Worm (Caenorhabditis elegans) whole organism, L3 larva: ENCODE results near the gene ugt-4.

Experiments
- ZK546.5 ChIP-seq: sonication (generic microtip); optimal IDR thresholded peaks from 2 replicates; lab custom pipeline; 2017; ENCODE audit warnings: missing biosample characterization, missing genetic modification characterization
- aly-2 ChIP-seq: fragments of 150-350 bp; optimal IDR thresholded peaks from 2 replicates; lab custom pipeline; 2014; ENCODE audit warnings: missing biosample characterization, missing genetic modification characterization
- ama-1 ChIP-seq: fragments of 150-350 bp; optimal IDR thresholded peaks from 2 replicates; lab custom pipeline; 2018
- daf-12 ChIP-seq: fragments of 150-350 bp; optimal IDR thresholded peaks from 2 replicates; lab custom pipeline; 2014; ENCODE audit warnings: missing biosample characterization, missing genetic modification reagents, missing genetic modification characterization
- egl-27 ChIP-seq: sonication (generic microtip); optimal IDR thresholded peaks from 4 replicates; lab custom pipeline; 2017; ENCODE audit warnings: missing biosample characterization, missing genetic modification reagents, missing genetic modification characterization
- egl-5 ChIP-seq: fragments of 150-350 bp; optimal IDR thresholded peaks from 2 replicates; lab custom pipeline; 2017; ENCODE audit warnings: missing biosample characterization, missing genetic modification reagents, missing genetic modification characterization, inconsistent platforms
- elt-1 ChIP-seq: fragments of 150-350 bp; optimal IDR thresholded peaks from 2 replicates; lab custom pipeline; 2014; ENCODE audit warnings: missing biosample characterization, missing genetic modification characterization
- elt-2 ChIP-seq: sonication (generic microtip); optimal IDR thresholded peaks from 2 replicates; lab custom pipeline; 2016; ENCODE audit warnings: missing genetic modification reagents, mild to moderate bottlenecking, missing genetic modification characterization, missing compliant biosample characterization
- elt-3 ChIP-seq, 3 experiments: fragments of 150-350 bp in 1 of 3; sonication (generic microtip) in 2 of 3; optimal IDR thresholded peaks; 2 replicates in 2 of 3; 4 replicates in 1 of 3; lab custom pipeline; 2014 to 2017; ENCODE audit warnings: missing biosample characterization in 3 of 3, missing genetic modification characterization in 3 of 3
- fkh-10 ChIP-seq: sonication (generic microtip); optimal IDR thresholded peaks from 2 replicates; lab custom pipeline; 2017; ENCODE audit warnings: missing biosample characterization, missing genetic modification reagents, missing genetic modification characterization
- fkh-2 ChIP-seq: fragments of 150-350 bp; optimal IDR thresholded peaks from 2 replicates; lab custom pipeline; 2014; ENCODE audit warnings: missing biosample characterization, missing genetic modification reagents, missing genetic modification characterization
- fos-1 ChIP-seq: fragments of 150-350 bp; optimal IDR thresholded peaks from 2 replicates; lab custom pipeline; 2014; ENCODE audit warnings: missing biosample characterization, missing genetic modification characterization
- hmg-11 ChIP-seq: sonication (generic microtip); optimal IDR thresholded peaks from 2 replicates; lab custom pipeline; 2016; ENCODE audit warnings: missing genetic modification characterization, missing compliant biosample characterization
- lin-15B ChIP-seq: fragments of 150-350 bp; optimal IDR thresholded peaks from 2 replicates; lab custom pipeline; 2014; ENCODE audit warnings: missing biosample characterization, missing genetic modification characterization
- lin-39 ChIP-seq: fragments of 150-350 bp; optimal IDR thresholded peaks from 2 replicates; lab custom pipeline; 2018; ENCODE audit warnings: missing biosample characterization, missing genetic modification reagents, missing genetic modification characterization
- lsy-12 ChIP-seq: sonication (generic microtip); optimal IDR thresholded peaks from 2 replicates; lab custom pipeline; 2016; ENCODE audit warnings: mild to moderate bottlenecking, missing genetic modification characterization, missing compliant biosample characterization
- mdl-1 ChIP-seq: fragments of 150-350 bp; optimal IDR thresholded peaks from 2 replicates; lab custom pipeline; 2014; ENCODE audit warnings: missing biosample characterization, missing genetic modification characterization
- nhr-11 ChIP-seq: fragments of 150-350 bp; optimal IDR thresholded peaks from 2 replicates; lab custom pipeline; 2014; ENCODE audit warnings: missing biosample characterization, missing genetic modification characterization
- nhr-12 ChIP-seq: fragments of 150-350 bp; optimal IDR thresholded peaks from 2 replicates; lab custom pipeline; 2014; ENCODE audit warnings: missing biosample characterization, missing genetic modification characterization
- nhr-23 ChIP-seq: fragments of 150-350 bp; optimal IDR thresholded peaks from 2 replicates; lab custom pipeline; 2014; ENCODE audit warnings: missing biosample characterization, missing genetic modification reagents, missing genetic modification characterization
- nhr-25 ChIP-seq: sonication (generic microtip); optimal IDR thresholded peaks from 2 replicates; lab custom pipeline; 2017; ENCODE audit warnings: missing biosample characterization, missing genetic modification characterization
- nhr-28 ChIP-seq: fragments of 150-350 bp; optimal IDR thresholded peaks from 2 replicates; lab custom pipeline; 2014; ENCODE audit warnings: missing biosample characterization, missing genetic modification characterization
- nhr-43 ChIP-seq: sonication (generic microtip); optimal IDR thresholded peaks from 2 replicates; lab custom pipeline; 2016; ENCODE audit warnings: mild to moderate bottlenecking, missing genetic modification characterization, missing compliant biosample characterization; ENCODE audit not compliant: poor library complexity, severe bottlenecking
- nhr-67 ChIP-seq: fragments of 150-350 bp; optimal IDR thresholded peaks from 2 replicates; lab custom pipeline; 2014; ENCODE audit warnings: missing biosample characterization, missing genetic modification characterization
- nhr-77 ChIP-seq: fragments of 150-350 bp; optimal IDR thresholded peaks from 2 replicates; lab custom pipeline; 2014; ENCODE audit warnings: missing biosample characterization, missing genetic modification characterization
- pha-4 ChIP-seq: fragments of 150-350 bp; optimal IDR thresholded peaks from 2 replicates; lab custom pipeline; 2014; ENCODE audit warnings: missing biosample characterization, missing genetic modification reagents, missing genetic modification characterization
- sea-2 ChIP-seq: fragments of 150-350 bp; sonication (generic microtip); optimal IDR thresholded peaks from 4 replicates; lab custom pipeline; 2014; ENCODE audit warnings: missing biosample characterization, missing genetic modification reagents, missing genetic modification characterization
- skn-1 ChIP-seq: fragments of 150-350 bp; optimal IDR thresholded peaks from 2 replicates; lab custom pipeline; 2014; ENCODE audit warnings: missing biosample characterization, missing genetic modification characterization
- snpc-4 ChIP-seq: fragments of 150-350 bp; optimal IDR thresholded peaks from 2 replicates; lab custom pipeline; 2014; ENCODE audit warnings: missing biosample characterization, missing genetic modification characterization
- unc-39 ChIP-seq: sonication (generic microtip); optimal IDR thresholded peaks from 4 replicates; lab custom pipeline; 2017; ENCODE audit warnings: missing biosample characterization, missing genetic modification characterization
- unc-62 ChIP-seq: fragments of 150-350 bp; sonication (generic microtip); optimal IDR thresholded peaks from 4 replicates; lab custom pipeline; 2014; ENCODE audit warnings: missing biosample characterization, missing genetic modification reagents, missing genetic modification characterization
- zag-1 ChIP-seq: fragments of 150-350 bp; optimal IDR thresholded peaks from 2 replicates; lab custom pipeline; 2014; ENCODE audit warnings: missing biosample characterization, missing genetic modification characterization
- ztf-11 ChIP-seq: fragments of 150-350 bp; optimal IDR thresholded peaks from 2 replicates; lab custom pipeline; 2014; ENCODE audit warnings: missing biosample characterization, missing genetic modification characterization
- ztf-4 ChIP-seq: fragments of 150-350 bp; optimal IDR thresholded peaks from 2 replicates; lab custom pipeline; 2014; ENCODE audit warnings: missing biosample characterization, missing genetic modification characterization

The ugt-4 gene

ce11 chrV:12788451-12788850 is 6.7 kb downstream of the ugt-4 start, which contains the start of gene srbc-44:
Gene srbc-44 (minus strand): TSS chrV:12788551.
- TF ChIP-seq aly-2 (tag; lab: Kevin White, UChicago) (no peak), skn-1 (tag; lab: Kevin White, UChicago) (no peak), unc-62 (GFP tag; lab: Kevin White, UChicago) (no peak), nhr-77 (no peak), egl-27 (tag; lab: Kevin White, UChicago) (no peak), pha-4 (tag; lab: Kevin White, UChicago) (no peak), nhr-28 (tag; lab: Kevin White, UChicago) (no peak), nhr-11 (tag; lab: Kevin White, UChicago) (no peak), ztf-4 (no peak), fos-1 (tag; lab: Kevin White, UChicago) (no peak), nhr-23 (tag; lab: Kevin White, UChicago) (no peak), ZK546.5 (tag; lab: Kevin White, UChicago) (no peak), lin-15B (no peak), ama-1 (lab: Kevin White, UChicago) (no peak), elt-1 (tag; lab: Kevin White, UChicago) (no peak), ztf-11 (tag; lab: Kevin White, UChicago) (no peak), nhr-43 (tag; lab: Kevin White, UChicago) (no peak), mdl-1 (tag; lab: Kevin White, UChicago) (no peak), lsy-12 (tag; lab: Kevin White, UChicago) (no peak)

- TF ChIP-seq nhr-25 = peak; percentile 44
- no peak for TF ChIP-seq nhr-12
These were observed 8.1 kb downstream of the ugt-4 start, which contains the start of gene fkb-4 for ce11 chrV:12787026-12787425. Gene fkb-4 (minus strand): TSS chrV:12787126.

- TF ChIP-seq aly-2 (tag; lab: Kevin White, UChicago) (no peak), fkh-2 (tag; lab: Kevin White, UChicago) (no peak), snpc-4 (tag; lab: Kevin White, UChicago) (no peak), nhr-11 (tag; lab: Kevin White, UChicago) (no peak), nhr-23 (tag; lab: Kevin White, UChicago) (no peak), ZK546.5 (tag; lab: Kevin White, UChicago) (no peak), lin-39 (tag; lab: Kevin White, UChicago) (no peak), hmg-11 (tag; lab: Kevin White, UChicago) (no peak), elt-3 (tag; optimal IDR thresholded peaks at IDR 0.05; lab: Kevin White, UChicago) (no peak), nhr-67 (tag; lab: Kevin White, UChicago) (no peak), unc-39 (tag; lab: Kevin White, UChicago) (no peak), mdl-1 (tag; lab: Kevin White, UChicago) (no peak), elt-1 (tag; lab: Kevin White, UChicago) (no peak), sea-2 (GFP tag; lab: Kevin White, UChicago) (no peak), elt-2 (tag; lab: Kevin White, UChicago) (no peak)
These were observed 8.8 kb downstream of the ugt-4 start for ce11 chrV:12786340-12786739.

ce11 chrV:12784861-12785260 is 10.3 kb downstream of the ugt-4 start, which contains the start of gene sre-20:
Gene sre-20 (minus strand): TSS chrV:12784961.
- TF ChIP-seq nhr-23 (tag; lab: Kevin White, UChicago) (no peak), nhr-67 (tag; lab: Kevin White, UChicago) (no peak), fkh-10 (GFP tag; lab: Kevin White, UChicago) (no peak), snpc-4 (tag; lab: Kevin White, UChicago) (no peak), daf-12 (no peak), nhr-11 (tag; lab: Kevin White, UChicago) (no peak), sea-2 (GFP tag; lab: Kevin White, UChicago) (no peak), egl-5 (tag; lab: Kevin White, UChicago) (no peak), fos-1 (tag; lab: Kevin White, UChicago) (no peak), zag-1 (tag; lab: Kevin White, UChicago) (no peak), ama-1 (lab: Kevin White, UChicago) (no peak), elt-1 (tag; lab: Kevin White, UChicago) (no peak), aly-2 (tag; lab: Kevin White, UChicago) (no peak), nhr-28 (tag; lab: Kevin White, UChicago) (no peak), ztf-11 (tag; lab: Kevin White, UChicago) (no peak)
